5 worm cellular contexts compared by ENCODE assay signal in genomic region chrIV:11149454-11150163, ce11.
TF ChIP-seq lines count a peak whose summit lies in the region.

TSS of gene F01G4.6 (minus strand) at chrIV:11149504.
TSS of gene pfd-1 (plus strand) at chrIV:11150113.

TF ChIP-seq in whole organism, L1 larva, 84 proteins besides CTCF, POLR2A, EP300 and RAD21 (continues in another document):
- TF ChIP-seq unc-62 (GFP tag; optimal IDR thresholded peaks at IDR 0.05; lab: Kevin White, UChicago) (no peak), hlh-17 (GFP tag; optimal IDR thresholded peaks at IDR 0.05; lab: Kevin White, UChicago; ENCODE audit: borderline replicate concordance) (no peak), ceh-82 (tag; optimal IDR thresholded peaks at IDR 0.05; lab: Kevin White, UChicago) (peak; percentile 95 to 97 (median 97)), unc-86 (tag; optimal IDR thresholded peaks at IDR 0.05; lab: Kevin White, UChicago) (peak; percentile 86), hlh-4 (tag; optimal IDR thresholded peaks at IDR 0.05; lab: Kevin White, UChicago) (no peak), sptf-1 (tag; optimal IDR thresholded peaks at IDR 0.05; lab: Kevin White, UChicago) (no peak), nhr-12 (tag; optimal IDR thresholded peaks at IDR 0.05; lab: Kevin White, UChicago) (no peak), nhr-20 (tag; optimal IDR thresholded peaks at IDR 0.05; lab: Kevin White, UChicago) (peak; percentile 97), mdl-1 (tag; optimal IDR thresholded peaks at IDR 0.05; lab: Kevin White, UChicago) (peak in 1 of 2 experiments; percentile 82), aly-2 (tag; optimal IDR thresholded peaks at IDR 0.05; lab: Kevin White, UChicago) (peak; percentile 86), xbp-1 (tag; optimal IDR thresholded peaks at IDR 0.05; lab: Kevin White, UChicago) (peak; percentile 98), C34B4.2 (tag; optimal IDR thresholded peaks at IDR 0.05; lab: Kevin White, UChicago) (peak; percentile 53), lin-35 (GFP tag; optimal IDR thresholded peaks at IDR 0.05; lab: Kevin White, UChicago) (peak; percentile 87 to 91), unc-130 (tag; optimal IDR thresholded peaks at IDR 0.05; lab: Kevin White, UChicago) (peak; percentile 99), Y116A8C.19 (tag; optimal IDR thresholded peaks at IDR 0.05; lab: Kevin White, UChicago; ENCODE audit: borderline replicate concordance) (no peak), nhr-11 (tag; optimal IDR thresholded peaks at IDR 0.05; lab: Kevin White, UChicago) (peak; percentile 90), fkh-10 (GFP tag; optimal IDR thresholded peaks at IDR 0.05; lab: Kevin White, UChicago) (peak; percentile 89), lin-15B (tag; optimal IDR thresholded peaks at IDR 0.05; lab: Kevin White, UChicago) (peak; percentile 86)

TF ChIP-seq in whole organism, L3 larva, 47 proteins besides CTCF, POLR2A, EP300 and RAD21 (continues in another document):
- no peak for TF ChIP-seq eor-1 (tag; optimal IDR thresholded peaks at IDR 0.05; lab: Kevin White, UChicago)
- peak; percentile 97 for TF ChIP-seq pha-4 (tag; optimal IDR thresholded peaks at IDR 0.05; lab: Kevin White, UChicago)
- peak; percentile 75 for TF ChIP-seq nhr-11 (tag; optimal IDR thresholded peaks at IDR 0.05; lab: Kevin White, UChicago)
- peak; percentile 87 for TF ChIP-seq skn-1 (tag; optimal IDR thresholded peaks at IDR 0.05; lab: Kevin White, UChicago)
- peak; percentile 50 for TF ChIP-seq nhr-76 (tag; optimal IDR thresholded peaks at IDR 0.05; lab: Kevin White, UChicago)
- TF ChIP-seq mdl-1 (tag; optimal IDR thresholded peaks at IDR 0.05; lab: Kevin White, UChicago): no peak
- peak in 1 of 3 experiments; percentile 66 for TF ChIP-seq elt-3 (tag; optimal IDR thresholded peaks at IDR 0.05; lab: Kevin White, UChicago)
- peak; percentile 84 for TF ChIP-seq R02D3.7 (tag; optimal IDR thresholded peaks at IDR 0.05; lab: Kevin White, UChicago)
- peak; percentile 87 for TF ChIP-seq elt-2 (tag; optimal IDR thresholded peaks at IDR 0.05; lab: Kevin White, UChicago)
- TF ChIP-seq ztf-4 (tag; optimal IDR thresholded peaks at IDR 0.05; lab: Kevin White, UChicago): peak; percentile 63
- peak; percentile 68 for TF ChIP-seq ceh-28 (tag; optimal IDR thresholded peaks at IDR 0.05; lab: Kevin White, UChicago)
- TF ChIP-seq ama-1 (optimal IDR thresholded peaks at IDR 0.05; lab: Kevin White, UChicago): peak; percentile 67
- no peak for TF ChIP-seq fkh-2 (tag; optimal IDR thresholded peaks at IDR 0.05; lab: Kevin White, UChicago)
- no peak for TF ChIP-seq nhr-28 (tag; optimal IDR thresholded peaks at IDR 0.05; lab: Kevin White, UChicago)
- TF ChIP-seq zag-1 (tag; optimal IDR thresholded peaks at IDR 0.05; lab: Kevin White, UChicago): peak; percentile 85
- TF ChIP-seq nhr-12 (tag; optimal IDR thresholded peaks at IDR 0.05; lab: Kevin White, UChicago): no peak
- TF ChIP-seq aly-2 (tag; optimal IDR thresholded peaks at IDR 0.05; lab: Kevin White, UChicago): no peak
- TF ChIP-seq lin-15B (tag; optimal IDR thresholded peaks at IDR 0.05; lab: Kevin White, UChicago): peak; percentile 95
- TF ChIP-seq nhr-43 (tag; optimal IDR thresholded peaks at IDR 0.05; lab: Kevin White, UChicago; ENCODE audit: poor library complexity, severe bottlenecking): peak; percentile 82

TF ChIP-seq in whole organism, early embryonic, 17 proteins besides CTCF, POLR2A, EP300 and RAD21:
- TF ChIP-seq tra-4 (tag; optimal IDR thresholded peaks at IDR 0.05; lab: Kevin White, UChicago): no peak
- no peak for TF ChIP-seq hmg-4 (GFP tag; optimal IDR thresholded peaks at IDR 0.05; lab: Kevin White, UChicago)
- TF ChIP-seq tbx-37 (GFP tag; conservative IDR thresholded peaks at IDR 0.05; lab: Robert Waterston, UW): no peak
- no peak for TF ChIP-seq ets-7 (tag; optimal IDR thresholded peaks at IDR 0.05; lab: Kevin White, UChicago)
- TF ChIP-seq F13C5.2 (tag; optimal IDR thresholded peaks at IDR 0.05; lab: Kevin White, UChicago): peak; percentile 62
- TF ChIP-seq tbx-11 (GFP tag; IDR thresholded peaks at IDR 0.05; lab: Robert Waterston, UW): no peak
- TF ChIP-seq pes-1 (GFP tag; IDR thresholded peaks at IDR 0.05; lab: Robert Waterston, UW): peak; percentile 50; the same call in 1 of the 2 replicates
- TF ChIP-seq flt-1 (GFP tag; IDR thresholded peaks at IDR 0.05; lab: Robert Waterston, UW): 0 out of 2 replicates have a peak, but pooled peaks have one; percentile 15
- no peak for TF ChIP-seq ceh-36 (tag; optimal IDR thresholded peaks at IDR 0.05; lab: Kevin White, UChicago)
TF ChIP-seq in whole organism, early embryonic: peak in this region for 3.

TF ChIP-seq in whole organism, midembryonic, 9 proteins besides CTCF, POLR2A, EP300 and RAD21:
- TF ChIP-seq flt-1 (GFP tag; IDR thresholded peaks at IDR 0.05; lab: Robert Waterston, UW) (0 out of 2 replicates have a peak, but pooled peaks have one; percentile 39), T22C8.4 (GFP tag; IDR thresholded peaks at IDR 0.05; lab: Robert Waterston, UW) (no peak), ztf-23 (GFP tag; IDR thresholded peaks at IDR 0.05; lab: Robert Waterston, UW) (peak; percentile 68)

TF ChIP-seq in whole organism, young adult, 124 proteins besides CTCF, POLR2A, EP300 and RAD21 (continues in another document):
- no peak for TF ChIP-seq ztf-25 (GFP tag; IDR thresholded peaks at IDR 0.05; lab: Robert Waterston, UW)
- TF ChIP-seq C17E4.6 (GFP tag; IDR thresholded peaks at IDR 0.05; lab: Robert Waterston, UW): no peak; the same call in 1 of the 2 replicates
- TF ChIP-seq efl-1 (GFP tag; optimal IDR thresholded peaks at IDR 0.05; lab: Kevin White, UChicago): peak; percentile 50
- TF ChIP-seq nhr-27 (tag; optimal IDR thresholded peaks at IDR 0.05; lab: Kevin White, UChicago): no peak
- TF ChIP-seq K11D2.4 (GFP tag; IDR thresholded peaks at IDR 0.05; lab: Robert Waterston, UW): peak; percentile 88
- no peak for TF ChIP-seq egrh-3 (GFP tag; IDR thresholded peaks at IDR 0.05; lab: Robert Waterston, UW)
- TF ChIP-seq attf-6 (GFP tag; IDR thresholded peaks at IDR 0.05; lab: Robert Waterston, UW): no peak
- TF ChIP-seq pha-4 (tag; optimal IDR thresholded peaks at IDR 0.05; lab: Kevin White, UChicago): peak; percentile 69
- peak; percentile 22 for TF ChIP-seq snpc-1.3 (tag; optimal IDR thresholded peaks at IDR 0.05; lab: Kevin White, UChicago; ENCODE audit: insufficient read depth)
- peak; percentile 69 for TF ChIP-seq tbp1 (GFP tag; optimal IDR thresholded peaks at IDR 0.05; lab: Kevin White, UChicago)
- 0 out of 2 replicates have a peak, but pooled peaks have one; percentile 13 for TF ChIP-seq zfh-2 (GFP tag; conservative IDR thresholded peaks at IDR 0.05; lab: Robert Waterston, UW)
- TF ChIP-seq ceh-91 (GFP tag; IDR thresholded peaks at IDR 0.05; lab: Robert Waterston, UW): 0 out of 2 replicates have a peak, but pooled peaks have one; percentile 27
- TF ChIP-seq madf-10 (tag; optimal IDR thresholded peaks at IDR 0.05; lab: Kevin White, UChicago): peak; percentile 55
- TF ChIP-seq ztf-3 (GFP tag; optimal IDR thresholded peaks at IDR 0.05; lab: Kevin White, UChicago): no peak
- peak; percentile 54 for TF ChIP-seq lir-1 (GFP tag; conservative IDR thresholded peaks at IDR 0.05; lab: Robert Waterston, UW)
- no peak for TF ChIP-seq T07F8.4 (tag; optimal IDR thresholded peaks at IDR 0.05; lab: Kevin White, UChicago)
- TF ChIP-seq hmg-1.2 (GFP tag; IDR thresholded peaks at IDR 0.05; lab: Robert Waterston, UW): peak; percentile 65; the same call in 1 of the 2 replicates
- no peak for TF ChIP-seq die-1 (tag; optimal IDR thresholded peaks at IDR 0.05; lab: Kevin White, UChicago)
- 0 out of 2 replicates have a peak, but pooled peaks have one; percentile 49 for TF ChIP-seq Y95B8A.8 (GFP tag; IDR thresholded peaks at IDR 0.05; lab: Robert Waterston, UW)
- peak; percentile 68 for TF ChIP-seq K12H6.12 (tag; optimal IDR thresholded peaks at IDR 0.05; lab: Kevin White, UChicago)
- TF ChIP-seq F33H1.4 (GFP tag; IDR thresholded peaks at IDR 0.05; lab: Robert Waterston, UW): peak; percentile 94
- TF ChIP-seq nfyb-1 (GFP tag; IDR thresholded peaks at IDR 0.05; lab: Robert Waterston, UW): peak; percentile 95
- peak; percentile 73 for TF ChIP-seq F23B12.7 (tag; optimal IDR thresholded peaks at IDR 0.05; lab: Kevin White, UChicago; ENCODE audit: insufficient read depth)
- TF ChIP-seq him-1 (tag; optimal IDR thresholded peaks at IDR 0.05; lab: Kevin White, UChicago): no peak
- TF ChIP-seq hsf-1 (GFP tag; IDR thresholded peaks at IDR 0.05; lab: Robert Waterston, UW): peak; percentile 86
- TF ChIP-seq mxl-1 (tag; optimal IDR thresholded peaks at IDR 0.05; lab: Kevin White, UChicago): no peak
- peak; percentile 43; the same call in 1 of the 2 replicates for TF ChIP-seq attf-3 (GFP tag; conservative IDR thresholded peaks at IDR 0.05; lab: Robert Waterston, UW)
- no peak for TF ChIP-seq cebp-1 (GFP tag; IDR thresholded peaks at IDR 0.05; lab: Robert Waterston, UW)
- peak; percentile 82 for TF ChIP-seq cebp-1 (tag; optimal IDR thresholded peaks at IDR 0.05; lab: Kevin White, UChicago)
- TF ChIP-seq ceh-58 (GFP tag; IDR thresholded peaks at IDR 0.05; lab: Robert Waterston, UW): no peak
- peak; percentile 51; the same call in 1 of the 2 replicates for TF ChIP-seq Y56A3A.18 (GFP tag; IDR thresholded peaks at IDR 0.05; lab: Robert Waterston, UW)
- TF ChIP-seq xnd-1 (tag; optimal IDR thresholded peaks at IDR 0.05; lab: Kevin White, UChicago): peak; percentile 42
- TF ChIP-seq athp-1 (tag; optimal IDR thresholded peaks at IDR 0.05; lab: Kevin White, UChicago): no peak
- TF ChIP-seq nhr-120 (GFP tag; IDR thresholded peaks at IDR 0.05; lab: Robert Waterston, UW): no peak
- no peak for TF ChIP-seq F52B5.7 (tag; optimal IDR thresholded peaks at IDR 0.05; lab: Kevin White, UChicago)
- TF ChIP-seq lin-35 (GFP tag; optimal IDR thresholded peaks at IDR 0.05; lab: Kevin White, UChicago): peak in 1 of 3 experiments; percentile 91
- no peak for TF ChIP-seq B0019.2 (GFP tag; conservative IDR thresholded peaks at IDR 0.05; lab: Robert Waterston, UW)
- TF ChIP-seq lin-54 (GFP tag; optimal IDR thresholded peaks at IDR 0.05; lab: Kevin White, UChicago): peak; percentile 84
- peak; percentile 85 for TF ChIP-seq Y53G8AR.9 (GFP tag; conservative IDR thresholded peaks at IDR 0.05; lab: Robert Waterston, UW)
- peak; percentile 65 for TF ChIP-seq ztf-26 (tag; optimal IDR thresholded peaks at IDR 0.05; lab: Kevin White, UChicago)
- peak; percentile 11 for TF ChIP-seq chd-7 (tag; optimal IDR thresholded peaks at IDR 0.05; lab: Kevin White, UChicago)
- peak; percentile 59 for TF ChIP-seq attf-5 (GFP tag; optimal IDR thresholded peaks at IDR 0.05; lab: Kevin White, UChicago)
- TF ChIP-seq rec-8 (tag; optimal IDR thresholded peaks at IDR 0.05; lab: Kevin White, UChicago): no peak
- peak; percentile 85 for TF ChIP-seq ekl-4 (GFP tag; IDR thresholded peaks at IDR 0.05; lab: Robert Waterston, UW)
- TF ChIP-seq aptf-2 (GFP tag; conservative IDR thresholded peaks at IDR 0.05; lab: Robert Waterston, UW): no peak

Comparison
In these comparisons a context has a peak if more than half of its experiments do, and no peak if none do; other contexts are left out.
1. Of the 8 proteins assayed by ChIP-seq in both whole organism, young adult and whole organism, L1 larva: peak only in whole organism, young adult: none; only in whole organism, L1 larva: ama-1, nhr-90 and unc-130; in both: dpl-1, efl-1 and snpc-4; in neither: 1; mixed calls (peak in some experiments, not most) for 1.